Fruit fly (Drosophila melanogaster) whole organism, embryonic: ENCODE results near the gene Gld2.

Experiments
- Ada2b ChIP-seq: fragments of 200-800 bp; sonication (Bioruptor generic); IDR thresholded peaks from 2 replicates; pipeline ENCODE4 v1.3.6; 2022; ENCODE audit warnings: missing biosample characterization, missing genetic modification characterization
- Antp ChIP-seq: fragments of 200-800 bp; sonication (Bioruptor generic); optimal IDR thresholded peaks from 3 replicates; lab custom pipeline; 2016; ENCODE audit warnings: missing biosample characterization, missing genetic modification characterization
- Atf6 ChIP-seq: fragments of 200-800 bp; sonication (Bioruptor generic); IDR thresholded peaks from 2 replicates; pipeline ENCODE4 v1.3.6; 2022; ENCODE audit warnings: missing biosample characterization, missing genetic modification characterization
- B-H2 ChIP-seq: fragments of 200-800 bp; sonication (Bioruptor generic); optimal IDR thresholded peaks from 2 replicates; lab custom pipeline; 2018; ENCODE audit warnings: missing biosample characterization, mild to moderate bottlenecking, missing genetic modification characterization
- Blimp-1 ChIP-seq: fragments of 200-800 bp; sonication (Bioruptor generic); optimal IDR thresholded peaks from 3 replicates; lab custom pipeline; 2018; ENCODE audit warnings: missing biosample characterization, missing genetic modification characterization, mild to moderate bottlenecking, moderate library complexity, missing genetic modification reagents
- CG10209 ChIP-seq: fragments of 200-800 bp; sonication (Bioruptor generic); optimal IDR thresholded peaks from 3 replicates; lab custom pipeline; 2017; ENCODE audit warnings: missing biosample characterization, mild to moderate bottlenecking, missing genetic modification characterization, missing genetic modification reagents
- CG1024 ChIP-seq: fragments of 200-800 bp; sonication (Bioruptor generic); IDR thresholded peaks from 2 replicates; pipeline ENCODE4 v1.3.6; 2022; ENCODE audit warnings: missing biosample characterization, missing genetic modification characterization
- CG11247 ChIP-seq: fragments of 200-800 bp; sonication (Bioruptor generic); IDR thresholded peaks from 2 replicates; pipeline ENCODE4 v1.3.6; 2022; ENCODE audit warnings: missing biosample characterization, missing genetic modification characterization
- CG11456 ChIP-seq: fragments of 200-800 bp; sonication (Bioruptor generic); IDR thresholded peaks from 3 replicates; pipeline ENCODE4 v1.3.6; 2022; ENCODE audit warnings: missing biosample characterization, missing genetic modification characterization
- CG13424 ChIP-seq: fragments of 200-800 bp; sonication (Bioruptor generic); optimal IDR thresholded peaks from 2 replicates; lab custom pipeline; 2019; ENCODE audit warnings: missing biosample characterization, mild to moderate bottlenecking, missing genetic modification characterization, moderate library complexity
- CG13624 ChIP-seq: fragments of 200-800 bp; sonication (Bioruptor generic); optimal IDR thresholded peaks from 2 replicates; lab custom pipeline; 2016; ENCODE audit warnings: missing biosample characterization, missing genetic modification characterization
- CG15011 ChIP-seq: fragments of 200-800 bp; sonication (Bioruptor generic); optimal IDR thresholded peaks from 3 replicates; lab custom pipeline; 2018; ENCODE audit warnings: missing biosample characterization, mild to moderate bottlenecking, missing genetic modification characterization
- CG16779 ChIP-seq: fragments of 200-800 bp; sonication (Bioruptor generic); IDR thresholded peaks from 2 replicates; pipeline ENCODE4 v1.3.6; 2022; ENCODE audit warnings: missing biosample characterization, missing genetic modification characterization
- CG18011 ChIP-seq: fragments of 200-800 bp; sonication (Bioruptor generic); optimal IDR thresholded peaks from 2 replicates; lab custom pipeline; 2017; ENCODE audit warnings: missing biosample characterization, missing genetic modification characterization, mild to moderate bottlenecking, moderate library complexity, missing genotype
- CG18262 ChIP-seq: fragments of 200-800 bp; optimal IDR thresholded peaks from 3 replicates; lab custom pipeline; 2019; ENCODE audit warnings: missing biosample characterization, mild to moderate bottlenecking, missing genetic modification characterization, moderate library complexity
- CG34422 ChIP-seq: fragments of 200-800 bp; sonication (Bioruptor generic); IDR thresholded peaks from 3 replicates; pipeline ENCODE4 v1.3.6; 2022; ENCODE audit warnings: missing biosample characterization, missing genetic modification characterization
- CG43689 ChIP-seq: fragments of 200-800 bp; sonication (Bioruptor generic); IDR thresholded peaks from 2 replicates; pipeline ENCODE4 v1.3.6; 2022; ENCODE audit warnings: missing biosample characterization, missing genetic modification characterization
- CG6654 ChIP-seq: fragments of 200-800 bp; sonication (Bioruptor generic); optimal IDR thresholded peaks from 2 replicates; lab custom pipeline; 2017; ENCODE audit warnings: missing biosample characterization, mild to moderate bottlenecking, missing genetic modification characterization
- CG8388 ChIP-seq: fragments of 200-800 bp; sonication (Bioruptor generic); optimal IDR thresholded peaks from 2 replicates; lab custom pipeline; 2019; ENCODE audit warnings: missing biosample characterization, mild to moderate bottlenecking, missing genetic modification characterization, moderate library complexity
- CG8944 ChIP-seq: fragments of 200-800 bp; sonication (Bioruptor generic); optimal IDR thresholded peaks from 3 replicates; lab custom pipeline; 2016; ENCODE audit warnings: missing biosample characterization, missing genetic modification characterization
- CG9437 ChIP-seq: fragments of 200-800 bp; sonication (Bioruptor generic); optimal IDR thresholded peaks from 2 replicates; lab custom pipeline; 2018; ENCODE audit warnings: missing biosample characterization, mild to moderate bottlenecking, missing genetic modification characterization
- CG9609 ChIP-seq: fragments of 200-800 bp; sonication (Bioruptor generic); optimal IDR thresholded peaks from 3 replicates; lab custom pipeline; 2016; ENCODE audit warnings: missing biosample characterization, missing genetic modification characterization
- D19A ChIP-seq: fragments of 200-800 bp; optimal IDR thresholded peaks from 3 replicates; lab custom pipeline; 2019; ENCODE audit warnings: missing biosample characterization, mild to moderate bottlenecking, missing genetic modification characterization, moderate library complexity
- Dip2 ChIP-seq: fragments of 200-800 bp; sonication (Bioruptor generic); IDR thresholded peaks from 2 replicates; pipeline ENCODE4 v1.3.6; 2022; ENCODE audit warnings: missing biosample characterization, missing genetic modification characterization
- Doc3 ChIP-seq: fragments of 200-800 bp; sonication (Bioruptor generic); IDR thresholded peaks from 3 replicates; pipeline ENCODE4 v1.3.6; 2022; ENCODE audit warnings: missing biosample characterization, missing genetic modification characterization; ENCODE audit not compliant: partially characterized antibody
- Eip74EF ChIP-seq, 2 experiments: fragments of 200-800 bp in 1 of 2; fragments of >200 bp in 1 of 2; sonication (Bioruptor generic) in 1 of 2; optimal IDR thresholded peaks; 2 replicates each; lab custom pipeline; 2017 to 2019; ENCODE audit warnings: missing biosample characterization in 2 of 2, missing genetic modification characterization in 2 of 2, mild to moderate bottlenecking in 1 of 2, moderate library complexity in 1 of 2
- HLH3B ChIP-seq: fragments of 200-800 bp; sonication (Bioruptor generic); IDR thresholded peaks from 2 replicates; pipeline ENCODE4 v1.3.6; 2022; ENCODE audit warnings: missing biosample characterization, missing genetic modification characterization
- Mrtf ChIP-seq: fragments of 200-800 bp; sonication (Bioruptor generic); IDR thresholded peaks from 3 replicates; pipeline ENCODE4 v1.3.6; 2022; ENCODE audit warnings: missing biosample characterization, missing genetic modification characterization
- Oli ChIP-seq: fragments of 200-800 bp; sonication (Bioruptor generic); optimal IDR thresholded peaks from 2 replicates; lab custom pipeline; 2018; ENCODE audit warnings: missing biosample characterization, mild to moderate bottlenecking, missing genetic modification characterization, moderate library complexity
- Sox102F ChIP-seq: fragments of 200-800 bp; sonication (Bioruptor generic); optimal IDR thresholded peaks from 2 replicates; lab custom pipeline; 2018; ENCODE audit warnings: missing biosample characterization, mild to moderate bottlenecking, missing genetic modification characterization, moderate library complexity
- Sry-δ ChIP-seq: fragments of 200-800 bp; sonication (Bioruptor generic); optimal IDR thresholded peaks from 2 replicates; lab custom pipeline; 2016; ENCODE audit warnings: missing biosample characterization, missing genetic modification characterization
- al ChIP-seq: fragments of 200-800 bp; sonication (Bioruptor generic); IDR thresholded peaks from 2 replicates; pipeline ENCODE4 v1.3.6; 2022; ENCODE audit warnings: missing biosample characterization, missing genetic modification characterization
- ase ChIP-seq: fragments of 200-800 bp; sonication (Bioruptor generic); IDR thresholded peaks from 3 replicates; pipeline ENCODE4 v1.3.6; 2022; ENCODE audit warnings: missing biosample characterization, missing genetic modification characterization
- bigmax ChIP-seq: fragments of 200-800 bp; sonication (Bioruptor generic); optimal IDR thresholded peaks from 2 replicates; lab custom pipeline; 2018; ENCODE audit warnings: missing biosample characterization, mild to moderate bottlenecking, missing genetic modification characterization
- chinmo ChIP-seq: fragments of 200-800 bp; sonication (Bioruptor generic); IDR thresholded peaks from 4 replicates; pipeline ENCODE4 v1.3.6; 2022; ENCODE audit warnings: missing biosample characterization, missing genetic modification characterization; ENCODE audit not compliant: partially characterized antibody
- ci ChIP-seq: fragments of 200-800 bp; sonication (Bioruptor generic); IDR thresholded peaks from 3 replicates; pipeline ENCODE4 v1.3.6; 2022; ENCODE audit warnings: missing biosample characterization, missing genetic modification characterization
- en ChIP-seq: fragments of 200-800 bp; sonication (Bioruptor generic); optimal IDR thresholded peaks from 2 replicates; lab custom pipeline; 2016; ENCODE audit warnings: missing biosample characterization, missing genetic modification characterization
- eyg ChIP-seq: fragments of 200-800 bp; sonication (Bioruptor generic); optimal IDR thresholded peaks from 3 replicates; lab custom pipeline; 2016; ENCODE audit warnings: missing biosample characterization, missing genetic modification characterization
- gem ChIP-seq: fragments of 200-800 bp; sonication (Bioruptor generic); optimal IDR thresholded peaks from 2 replicates; lab custom pipeline; 2019; ENCODE audit warnings: missing biosample characterization, mild to moderate bottlenecking, missing genetic modification characterization, moderate library complexity
- gro ChIP-seq: fragments of 200-800 bp; sonication (Bioruptor generic); optimal IDR thresholded peaks from 2 replicates; lab custom pipeline; 2016; ENCODE audit warnings: missing biosample characterization, missing genetic modification characterization
- nom ChIP-seq: fragments of 200-800 bp; sonication (Bioruptor generic); optimal IDR thresholded peaks from 2 replicates; lab custom pipeline; 2017; ENCODE audit warnings: missing biosample characterization, missing genetic modification characterization, mild to moderate bottlenecking, moderate library complexity, missing genetic modification reagents
- otp ChIP-seq: fragments of 200-800 bp; sonication (Bioruptor generic); IDR thresholded peaks from 3 replicates; pipeline ENCODE4, ENCODE4 v1.3.6; 2022; ENCODE audit warnings: missing biosample characterization, missing genetic modification characterization
- slp2 ChIP-seq: fragments of 200-800 bp; sonication (Bioruptor generic); optimal IDR thresholded peaks from 2 replicates; lab custom pipeline; 2016; ENCODE audit warnings: missing biosample characterization, missing genetic modification characterization
- sob ChIP-seq: fragments of 200-800 bp; sonication (Bioruptor generic); IDR thresholded peaks from 2 replicates; pipeline ENCODE4 v1.3.6; 2022; ENCODE audit warnings: missing biosample characterization, missing genetic modification characterization
- stwl ChIP-seq: fragments of 200-800 bp; sonication (Bioruptor generic); optimal IDR thresholded peaks from 3 replicates; lab custom pipeline; 2018; ENCODE audit warnings: missing biosample characterization, mild to moderate bottlenecking, missing genetic modification characterization, moderate library complexity
- sug ChIP-seq: fragments of 200-800 bp; optimal IDR thresholded peaks from 2 replicates; lab custom pipeline; 2019; ENCODE audit warnings: missing biosample characterization, mild to moderate bottlenecking, missing genetic modification characterization, moderate library complexity
- tgo ChIP-seq: fragments of 200-800 bp; sonication (Bioruptor generic); IDR thresholded peaks from 3 replicates; pipeline ENCODE4 v1.3.6; 2022; ENCODE audit warnings: missing biosample characterization, missing genetic modification characterization
- twi ChIP-seq: fragments of 200-800 bp; optimal IDR thresholded peaks from 2 replicates; lab custom pipeline; 2019; ENCODE audit warnings: missing biosample characterization, mild to moderate bottlenecking, missing genetic modification characterization, moderate library complexity
- vfl ChIP-seq: fragments of 200-800 bp; sonication (Bioruptor generic); optimal IDR thresholded peaks from 2 replicates; lab custom pipeline; 2016; ENCODE audit warnings: missing biosample characterization, missing genetic modification characterization

Gld2 gene

dm6 chr3R:22172454-22173413 is 38.9 kb upstream of the Gld2 start (continued):
- peak; percentile 4 for TF ChIP-seq CG8388 (GFP tag; lab: Kevin White, UChicago)
- no peak for TF ChIP-seq stwl
- no peak for TF ChIP-seq Sry-δ
- no peak for TF ChIP-seq nom (GFP tag; lab: Kevin White, UChicago)
- TF ChIP-seq ase (GFP tag; lab: Robert Waterston, UW): no peak
- TF ChIP-seq CG43689 (GFP tag; lab: Robert Waterston, UW): no peak
- peak; percentile 32 for TF ChIP-seq CG18262 (tag; lab: Kevin White, UChicago)
- TF ChIP-seq Doc3 (GFP tag; lab: Robert Waterston, UW): no peak
- 0 out of 2 replicates have a peak, but pooled peaks have one; percentile 25 for TF ChIP-seq HLH3B (GFP tag; lab: Robert Waterston, UW)
- TF ChIP-seq gem: peak; percentile 47
- TF ChIP-seq Antp (GFP tag; lab: Kevin White, UChicago): no peak
- no peak for TF ChIP-seq bigmax
- TF ChIP-seq Sox102F (GFP tag; lab: Kevin White, UChicago): peak; percentile 46
- TF ChIP-seq otp (GFP tag; lab: Robert Waterston, UW): no peak
- TF ChIP-seq CG16779: no peak
- no peak for TF ChIP-seq CG8944 (GFP tag; lab: Kevin White, UChicago)
- no peak for TF ChIP-seq Eip74EF (GFP tag; optimal IDR thresholded peaks at IDR 0.05; lab: Kevin White, UChicago)
- TF ChIP-seq CG10209 (GFP tag; lab: Kevin White, UChicago): peak; percentile 30
- TF ChIP-seq CG6654: no peak
- no peak for TF ChIP-seq CG18011 (GFP tag; lab: Kevin White, UChicago)
- 0 out of 3 replicates have a peak, but pooled peaks have one; percentile 21 for TF ChIP-seq tgo (GFP tag; lab: Robert Waterston, UW)
- no peak for TF ChIP-seq al (GFP tag; lab: Robert Waterston, UW)
- no peak for TF ChIP-seq vfl (GFP tag; lab: Kevin White, UChicago)
- no peak for TF ChIP-seq CG1024 (GFP tag; lab: Robert Waterston, UW)
- no peak for TF ChIP-seq en (GFP tag; lab: Kevin White, UChicago)
- peak; percentile 13; the same call in 1 of the 2 replicates for TF ChIP-seq Ada2b (GFP tag; lab: Robert Waterston, UW)
- no peak for TF ChIP-seq slp2 (GFP tag; lab: Kevin White, UChicago)
- no peak for TF ChIP-seq CG9437 (GFP tag; lab: Kevin White, UChicago)
- no peak for TF ChIP-seq twi (tag; lab: Kevin White, UChicago)
- TF ChIP-seq Dip2 (GFP tag; lab: Robert Waterston, UW): no peak
- no peak for TF ChIP-seq gro (GFP tag; lab: Kevin White, UChicago)
- no peak for TF ChIP-seq CG13624 (GFP tag; lab: Kevin White, UChicago)
- no peak for TF ChIP-seq eyg
- TF ChIP-seq Atf6: no peak
- no peak for TF ChIP-seq B-H2 (GFP tag; lab: Kevin White, UChicago)
- peak; percentile 47; the same call in 2 of the 3 replicates for TF ChIP-seq CG34422 (GFP tag; lab: Robert Waterston, UW)
- peak; percentile 4 for TF ChIP-seq CG9609 (GFP tag; lab: Kevin White, UChicago)
- TF ChIP-seq Mrtf (GFP tag; lab: Robert Waterston, UW): no peak
- TF ChIP-seq CG13424 (tag; lab: Kevin White, UChicago): peak; percentile 24
- TF ChIP-seq CG11247: no peak
- TF ChIP-seq Oli (tag; lab: Kevin White, UChicago): peak; percentile 39
- no peak for TF ChIP-seq CG15011 (GFP tag; lab: Kevin White, UChicago)
- no peak for TF ChIP-seq sob
- TF ChIP-seq D19A (tag; lab: Kevin White, UChicago): peak; percentile 13
- TF ChIP-seq Blimp-1: peak; percentile 21
- TF ChIP-seq ci (GFP tag; lab: Robert Waterston, UW): 0 out of 3 replicates have a peak, but pooled peaks have one; percentile 42
- peak; percentile 7 for TF ChIP-seq sug (tag; lab: Kevin White, UChicago)
- no peak for TF ChIP-seq chinmo (GFP tag; lab: Robert Waterston, UW)
- no peak for TF ChIP-seq CG11456 (GFP tag; lab: Robert Waterston, UW)
